Fruit fly (Drosophila melanogaster): Measurements from ENCODE around the gene CG15005.

DNA sequence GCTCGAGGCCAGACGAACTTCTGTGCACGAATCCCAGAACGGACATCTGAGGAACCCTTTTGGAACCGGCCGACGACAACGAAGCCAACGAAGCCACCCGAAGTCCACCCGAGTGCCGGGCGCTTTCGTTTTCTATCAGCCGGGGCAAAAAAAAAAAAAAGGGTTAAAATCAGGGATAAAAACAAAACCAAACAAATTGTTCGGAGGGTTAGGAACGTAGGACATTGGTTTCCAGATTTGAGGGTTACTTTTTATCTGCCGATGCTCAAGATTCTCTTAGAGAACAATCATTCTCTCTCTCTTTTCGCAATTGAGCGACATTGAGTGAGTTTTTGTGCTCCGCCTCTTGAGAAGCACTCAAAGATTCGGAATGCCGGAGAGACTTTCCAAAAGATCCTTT, 43.2 kb downstream of the CG15005 start, which contains the start of gene nab:
- TF ChIP-seq CG8478 (optimal IDR thresholded peaks at IDR 0.05), result no peak
- no peak for TF ChIP-seq CTCF (optimal IDR thresholded peaks at IDR 0.05)
